Worm (Caenorhabditis elegans): ENCODE data around the gene C25D7.5.

Gene C25D7.5

DNA sequence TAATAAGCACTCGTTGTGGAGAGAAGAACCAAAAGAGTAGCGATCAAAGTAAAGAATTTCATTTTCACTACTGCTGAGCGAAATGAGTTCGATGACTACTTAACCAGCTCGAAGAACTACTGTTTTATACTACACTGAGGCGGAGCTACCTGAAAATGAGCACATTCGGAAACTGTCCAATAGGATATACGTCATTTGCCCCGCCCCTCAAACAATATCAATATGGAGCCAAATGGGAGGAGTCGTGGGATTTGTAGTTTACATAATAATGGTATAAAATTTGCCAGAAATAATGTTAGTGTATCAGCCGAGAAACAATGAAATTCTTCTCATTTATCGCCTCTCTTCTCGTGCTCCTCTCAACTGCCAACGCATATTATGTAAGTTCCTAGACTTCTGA lies 37.0 kb downstream of the C25D7.5 start, which contains the start of the genes C01G10.5 and C01G10.4:
C01G10.5 (minus strand) TSS at position 101 of the 400 bp plus-strand sequence.
C01G10.4 (plus strand) TSS at position 303 of the 400 bp plus-strand sequence.
- no peak for TF ChIP-seq cog-1 (tag; optimal IDR thresholded peaks at IDR 0.05)
- TF ChIP-seq klf-2 (GFP tag; conservative IDR thresholded peaks at IDR 0.05), result no peak
- no peak for TF ChIP-seq flt-1 (GFP tag; IDR thresholded peaks at IDR 0.05)
- no peak for TF ChIP-seq ztf-29 (GFP tag; IDR thresholded peaks at IDR 0.05)
- TF ChIP-seq T22C8.4 (GFP tag; IDR thresholded peaks at IDR 0.05), result no peak
- TF ChIP-seq ref-1 (GFP tag; conservative IDR thresholded peaks at IDR 0.05), result no peak
- TF ChIP-seq med-1 (GFP tag; optimal IDR thresholded peaks at IDR 0.05; ENCODE audit: insufficient read depth), result no peak
- TF ChIP-seq ztf-23 (GFP tag; IDR thresholded peaks at IDR 0.05), result no peak
- TF ChIP-seq tab-1 (GFP tag; IDR thresholded peaks at IDR 0.05), result no peak

DNA sequence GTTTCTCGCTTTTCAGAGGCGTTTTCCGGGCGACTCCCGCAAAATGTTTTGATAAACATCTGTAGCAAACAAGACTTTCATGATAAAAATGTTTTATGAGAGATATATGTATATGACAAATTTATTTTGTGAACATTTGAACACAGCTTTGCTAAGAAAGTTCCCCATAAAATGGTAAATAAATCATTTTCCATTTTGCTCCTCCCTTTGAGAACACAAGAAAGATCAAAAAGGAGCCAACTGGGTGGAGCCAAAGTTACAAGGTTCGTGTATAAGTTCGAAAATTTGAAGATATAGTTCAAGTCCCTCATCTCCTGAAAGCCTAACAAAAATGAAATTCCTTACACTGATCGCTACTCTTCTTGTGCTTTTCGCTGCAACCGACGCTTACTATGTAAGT lies 38.0 kb downstream of the C25D7.5 start, which contains the start of gene C01G10.17:
C01G10.17 (plus strand) TSS at position 301 of the 400 bp plus-strand sequence.
- TF ChIP-seq ztf-23 (GFP tag; IDR thresholded peaks at IDR 0.05) (no peak), tab-1 (GFP tag; IDR thresholded peaks at IDR 0.05) (no peak), cog-1 (tag; optimal IDR thresholded peaks at IDR 0.05) (no peak), ztf-29 (GFP tag; IDR thresholded peaks at IDR 0.05) (no peak), T22C8.4 (GFP tag; IDR thresholded peaks at IDR 0.05) (no peak), flt-1 (GFP tag; IDR thresholded peaks at IDR 0.05) (no peak), klf-2 (GFP tag; conservative IDR thresholded peaks at IDR 0.05) (no peak), ref-1 (GFP tag; conservative IDR thresholded peaks at IDR 0.05) (no peak), med-1 (GFP tag; optimal IDR thresholded peaks at IDR 0.05; ENCODE audit: insufficient read depth) (no peak)

DNA sequence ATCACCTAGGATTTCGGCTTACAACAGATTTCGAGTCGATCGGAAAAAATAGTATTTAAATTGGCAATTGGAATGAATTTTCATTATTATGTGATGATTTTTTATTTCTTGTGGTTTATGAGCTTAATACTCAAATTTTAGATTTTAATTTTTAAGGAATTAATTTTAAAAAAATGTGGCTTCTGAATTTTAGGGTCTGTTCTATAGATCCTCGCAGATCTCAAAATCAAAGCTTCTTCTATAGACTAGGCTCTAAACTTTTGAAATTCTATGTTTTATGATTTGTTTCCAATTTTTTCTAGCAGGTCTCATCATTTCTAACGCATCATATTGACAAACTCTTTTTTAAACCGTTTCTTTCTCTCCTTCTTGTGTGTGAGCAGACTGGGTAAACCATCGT lies 40.2 kb downstream of the C25D7.5 start, which contains the start of gene txt-12:
txt-12 (plus strand) TSS at position 301 of the 400 bp plus-strand sequence.
- TF ChIP-seq ztf-23 (GFP tag; IDR thresholded peaks at IDR 0.05), result no peak

DNA sequence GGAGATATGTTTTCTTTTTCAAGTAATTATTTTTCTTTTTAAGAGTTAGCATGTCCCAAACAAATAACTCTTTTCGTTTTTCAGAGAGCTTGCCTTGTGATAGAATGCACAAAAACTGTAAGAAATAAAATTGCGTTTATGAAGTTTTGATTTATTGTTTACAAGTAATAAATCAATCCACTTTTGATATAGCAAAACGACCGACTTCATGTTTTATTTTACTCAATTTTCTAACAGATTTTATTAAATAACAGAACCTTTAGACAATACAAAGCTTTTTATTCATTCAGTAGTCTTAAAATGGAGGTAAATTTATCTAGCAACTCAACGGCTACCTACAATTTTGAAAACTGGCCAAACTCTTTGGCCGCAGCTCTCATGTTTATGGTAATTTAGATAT lies 42.3 kb downstream of the C25D7.5 start, which contains the start of gene srx-78:
srx-78 (plus strand) TSS at position 301 of the 400 bp plus-strand sequence.
- TF ChIP-seq flt-1 (GFP tag; IDR thresholded peaks at IDR 0.05), result no peak
- no peak for TF ChIP-seq klf-2 (GFP tag; conservative IDR thresholded peaks at IDR 0.05)
- TF ChIP-seq ztf-23 (GFP tag; IDR thresholded peaks at IDR 0.05), result no peak
- no peak for TF ChIP-seq ztf-29 (GFP tag; IDR thresholded peaks at IDR 0.05)
- TF ChIP-seq cog-1 (tag; optimal IDR thresholded peaks at IDR 0.05), result no peak
- no peak for TF ChIP-seq tab-1 (GFP tag; IDR thresholded peaks at IDR 0.05)
- TF ChIP-seq T22C8.4 (GFP tag; IDR thresholded peaks at IDR 0.05), result no peak
- TF ChIP-seq med-1 (GFP tag; optimal IDR thresholded peaks at IDR 0.05; ENCODE audit: insufficient read depth), result no peak
- no peak for TF ChIP-seq ref-1 (GFP tag; conservative IDR thresholded peaks at IDR 0.05)

DNA sequence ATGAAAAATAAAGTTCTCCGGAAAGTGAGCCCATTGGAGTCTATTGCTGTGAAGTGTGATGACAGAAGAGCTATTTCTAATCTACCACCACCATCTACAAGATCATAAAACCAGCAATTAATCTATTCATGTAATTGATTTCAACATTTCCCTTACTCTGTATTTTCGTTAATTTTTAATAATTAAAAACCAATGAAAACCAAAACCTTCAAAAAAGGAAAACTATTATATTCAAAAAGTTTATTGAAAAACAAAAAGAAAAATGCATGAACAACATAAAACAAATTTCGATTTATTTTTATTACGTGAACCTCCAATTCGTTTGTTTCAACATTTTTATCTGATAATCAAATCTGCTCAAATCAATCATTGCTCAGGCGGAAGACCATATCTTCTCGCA lies 47.0 kb downstream of the C25D7.5 start, which contains the start of gene C01G10.1:
C01G10.1 (plus strand) TSS at position 301 of the 400 bp plus-strand sequence.
- no peak for TF ChIP-seq tab-1 (GFP tag; IDR thresholded peaks at IDR 0.05)
- no peak for TF ChIP-seq ztf-29 (GFP tag; IDR thresholded peaks at IDR 0.05)
- no peak for TF ChIP-seq T22C8.4 (GFP tag; IDR thresholded peaks at IDR 0.05)
- TF ChIP-seq cog-1 (tag; optimal IDR thresholded peaks at IDR 0.05), result no peak
- TF ChIP-seq flt-1 (GFP tag; IDR thresholded peaks at IDR 0.05), result no peak
